Worm (Caenorhabditis elegans): ENCODE measurements around the gene Y42H9B.3.

ce11 chrIV:7982024-7982576 is 30.1 kb downstream of the Y42H9B.3 start, which contains the start of gene arf-5:
- no peak for TF ChIP-seq W03F9.2 (tag; optimal IDR thresholded peaks at IDR 0.05)
- no peak for TF ChIP-seq him-1 (tag; optimal IDR thresholded peaks at IDR 0.05)
